ENCODE assay signal across 1 fruit fly cellular context in genomic region chr2L:17921527-17921926, dm6.
TF ChIP-seq lines count a peak whose summit lies in the region.

No protein-coding gene starts in this region.

TF ChIP-seq in whole organism, embryonic, 481 proteins besides CTCF, POLR2A, EP300 and RAD21 (continued from another document and continues in another):
- peak; percentile 14 for TF ChIP-seq Oli (tag; optimal IDR thresholded peaks at IDR 0.05; lab: Kevin White, UChicago)
- TF ChIP-seq Taf1 (GFP tag; IDR thresholded peaks at IDR 0.05; lab: Robert Waterston, UW) = no peak
- no peak for TF ChIP-seq CG2129 (GFP tag; IDR thresholded peaks at IDR 0.05; lab: Robert Waterston, UW; ENCODE audit: partially characterized antibody)
- TF ChIP-seq Camta (GFP tag; optimal IDR thresholded peaks at IDR 0.05; lab: Kevin White, UChicago) = no peak
- no peak for TF ChIP-seq slp2 (GFP tag; optimal IDR thresholded peaks at IDR 0.05; lab: Kevin White, UChicago)
- no peak for TF ChIP-seq CG13624 (GFP tag; optimal IDR thresholded peaks at IDR 0.05; lab: Kevin White, UChicago)
- TF ChIP-seq ind (GFP tag; optimal IDR thresholded peaks at IDR 0.05; lab: Kevin White, UChicago) = peak; percentile 31
- TF ChIP-seq Dbx (GFP tag; IDR thresholded peaks at IDR 0.05; lab: Robert Waterston, UW) = no peak
- no peak for TF ChIP-seq sqz (GFP tag; optimal IDR thresholded peaks at IDR 0.05; lab: Kevin White, UChicago)
- no peak for TF ChIP-seq bigmax (GFP tag; optimal IDR thresholded peaks at IDR 0.05; lab: Kevin White, UChicago)
- no peak for TF ChIP-seq NFAT (GFP tag; IDR thresholded peaks at IDR 0.05; lab: Robert Waterston, UW)
- TF ChIP-seq CG31388 (GFP tag; optimal IDR thresholded peaks at IDR 0.05; lab: Kevin White, UChicago) = no peak
- no peak for TF ChIP-seq corto (GFP tag; optimal IDR thresholded peaks at IDR 0.05; lab: Kevin White, UChicago)
- TF ChIP-seq Dll (GFP tag; IDR thresholded peaks at IDR 0.05; lab: Robert Waterston, UW; ENCODE audit: partially characterized antibody) = no peak
- no peak for TF ChIP-seq CG14860 (GFP tag; IDR thresholded peaks at IDR 0.05; lab: Robert Waterston, UW; ENCODE audit: partially characterized antibody)
- TF ChIP-seq mam (GFP tag; optimal IDR thresholded peaks at IDR 0.05; lab: Kevin White, UChicago) = no peak
- no peak for TF ChIP-seq NC2β (GFP tag; optimal IDR thresholded peaks at IDR 0.05; lab: Kevin White, UChicago)
- TF ChIP-seq CG11085 (GFP tag; IDR thresholded peaks at IDR 0.05; lab: Robert Waterston, UW) = no peak
- TF ChIP-seq Tbp (GFP tag; optimal IDR thresholded peaks at IDR 0.05; lab: Kevin White, UChicago) = no peak
- TF ChIP-seq Blimp-1 (GFP tag; optimal IDR thresholded peaks at IDR 0.05; lab: Kevin White, UChicago) = no peak
- TF ChIP-seq MESR4 (GFP tag; optimal IDR thresholded peaks at IDR 0.05; lab: Kevin White, UChicago) = no peak
- no peak for TF ChIP-seq ham (GFP tag; IDR thresholded peaks at IDR 0.05; lab: Robert Waterston, UW)
- no peak for TF ChIP-seq fd3F (GFP tag; optimal IDR thresholded peaks at IDR 0.05; lab: Kevin White, UChicago)
- no peak for TF ChIP-seq CG17802 (tag; optimal IDR thresholded peaks at IDR 0.05; lab: Kevin White, UChicago)
- TF ChIP-seq CG1529 (GFP tag; optimal IDR thresholded peaks at IDR 0.05; lab: Kevin White, UChicago) = no peak
- no peak for TF ChIP-seq CG10462 (GFP tag; optimal IDR thresholded peaks at IDR 0.05; lab: Kevin White, UChicago)
- no peak for TF ChIP-seq CG8281 (tag; optimal IDR thresholded peaks at IDR 0.05; lab: Kevin White, UChicago)
- TF ChIP-seq kah (GFP tag; optimal IDR thresholded peaks at IDR 0.05; lab: Kevin White, UChicago) = no peak
- no peak for TF ChIP-seq CG7357 (GFP tag; IDR thresholded peaks at IDR 0.05; lab: Robert Waterston, UW)
- TF ChIP-seq nom (GFP tag; optimal IDR thresholded peaks at IDR 0.05; lab: Kevin White, UChicago) = no peak
- TF ChIP-seq dpn (GFP tag; optimal IDR thresholded peaks at IDR 0.05; lab: Kevin White, UChicago) = no peak
- TF ChIP-seq CG13296 (GFP tag; optimal IDR thresholded peaks at IDR 0.05; lab: Kevin White, UChicago) = no peak
- TF ChIP-seq Ets65A (GFP tag; lab: Kevin White, UChicago) = peak; percentile 21
- no peak for TF ChIP-seq tna (GFP tag; IDR thresholded peaks at IDR 0.05; lab: Robert Waterston, UW; ENCODE audit: partially characterized antibody)
- no peak for TF ChIP-seq CG34422 (GFP tag; IDR thresholded peaks at IDR 0.05; lab: Robert Waterston, UW)
- peak; percentile 33 for TF ChIP-seq Hmr (GFP tag; optimal IDR thresholded peaks at IDR 0.05; lab: Kevin White, UChicago)
- no peak for TF ChIP-seq dati (GFP tag; IDR thresholded peaks at IDR 0.05; lab: Robert Waterston, UW)
- no peak for TF ChIP-seq fd102C (GFP tag; optimal IDR thresholded peaks at IDR 0.05; lab: Kevin White, UChicago)
- no peak for TF ChIP-seq CG10431 (GFP tag; optimal IDR thresholded peaks at IDR 0.05; lab: Kevin White, UChicago)
- no peak for TF ChIP-seq CG33557 (GFP tag; optimal IDR thresholded peaks at IDR 0.05; lab: Kevin White, UChicago)
- no peak for TF ChIP-seq Rfx (GFP tag; IDR thresholded peaks at IDR 0.05; lab: Robert Waterston, UW)
- no peak for TF ChIP-seq sr (GFP tag; IDR thresholded peaks at IDR 0.05; lab: Robert Waterston, UW)
- TF ChIP-seq CG3726 (GFP tag; IDR thresholded peaks at IDR 0.05; lab: Robert Waterston, UW) = no peak
- no peak for TF ChIP-seq NfI (GFP tag; optimal IDR thresholded peaks at IDR 0.05; lab: Kevin White, UChicago)
- TF ChIP-seq dmrt11E (tag; optimal IDR thresholded peaks at IDR 0.05; lab: Kevin White, UChicago) = no peak
- no peak for TF ChIP-seq sob (GFP tag; IDR thresholded peaks at IDR 0.05; lab: Robert Waterston, UW)
- no peak for TF ChIP-seq da (GFP tag; optimal IDR thresholded peaks at IDR 0.05; lab: Kevin White, UChicago)
- no peak for TF ChIP-seq hkb (optimal IDR thresholded peaks at IDR 0.05; lab: Kevin White, UChicago)
- TF ChIP-seq hkb (GFP tag; IDR thresholded peaks at IDR 0.05; lab: Robert Waterston, UW) = no peak
- no peak for TF ChIP-seq Side (GFP tag; optimal IDR thresholded peaks at IDR 0.05; lab: Kevin White, UChicago)
- no peak for TF ChIP-seq dm (GFP tag; optimal IDR thresholded peaks at IDR 0.05; lab: Kevin White, UChicago)
- TF ChIP-seq Kr (GFP tag; optimal IDR thresholded peaks at IDR 0.05; lab: Kevin White, UChicago) = no peak
- no peak for TF ChIP-seq CG15011 (GFP tag; optimal IDR thresholded peaks at IDR 0.05; lab: Kevin White, UChicago)
- no peak for TF ChIP-seq inv (GFP tag; IDR thresholded peaks at IDR 0.05; lab: Robert Waterston, UW; ENCODE audit: partially characterized antibody)
- TF ChIP-seq Gug (GFP tag; IDR thresholded peaks at IDR 0.05; lab: Robert Waterston, UW) = no peak
- TF ChIP-seq lilli (GFP tag; optimal IDR thresholded peaks at IDR 0.05; lab: Kevin White, UChicago) = no peak
- no peak for TF ChIP-seq wdn (GFP tag; IDR thresholded peaks at IDR 0.05; lab: Robert Waterston, UW)
- TF ChIP-seq jumu (GFP tag; optimal IDR thresholded peaks at IDR 0.05; lab: Kevin White, UChicago) = no peak
- TF ChIP-seq CG9876 (GFP tag; optimal IDR thresholded peaks at IDR 0.05; lab: Kevin White, UChicago) = no peak
- peak; percentile 20 for TF ChIP-seq PHDP (tag; optimal IDR thresholded peaks at IDR 0.05; lab: Kevin White, UChicago)
- TF ChIP-seq gsb-n (tag; optimal IDR thresholded peaks at IDR 0.05; lab: Kevin White, UChicago) = no peak
- no peak for TF ChIP-seq CG7745 (tag; optimal IDR thresholded peaks at IDR 0.05; lab: Kevin White, UChicago)
- no peak for TF ChIP-seq otp (GFP tag; IDR thresholded peaks at IDR 0.05; lab: Robert Waterston, UW)
- no peak for TF ChIP-seq CG12071 (GFP tag; optimal IDR thresholded peaks at IDR 0.05; lab: Kevin White, UChicago)
- peak; percentile 37; the same call in 1 of the 2 replicates for TF ChIP-seq onecut (GFP tag; IDR thresholded peaks at IDR 0.05; lab: Robert Waterston, UW)
- TF ChIP-seq ewg (GFP tag; optimal IDR thresholded peaks at IDR 0.05; lab: Kevin White, UChicago) = no peak
- no peak for TF ChIP-seq Atf-2 (GFP tag; optimal IDR thresholded peaks at IDR 0.05; lab: Kevin White, UChicago)
- TF ChIP-seq hb (GFP tag; IDR thresholded peaks at IDR 0.05; lab: Robert Waterston, UW; ENCODE audit: partially characterized antibody) = no peak
- no peak for TF ChIP-seq CG30020 (tag; optimal IDR thresholded peaks at IDR 0.05; lab: Kevin White, UChicago)
- no peak for TF ChIP-seq Oaz (GFP tag; IDR thresholded peaks at IDR 0.05; lab: Robert Waterston, UW)
- TF ChIP-seq gsb (GFP tag; IDR thresholded peaks at IDR 0.05; lab: Robert Waterston, UW) = no peak
- peak; percentile 26; the same call in 1 of the 2 replicates for TF ChIP-seq ranshi (GFP tag; IDR thresholded peaks at IDR 0.05; lab: Robert Waterston, UW)
- no peak for TF ChIP-seq CG8388 (GFP tag; optimal IDR thresholded peaks at IDR 0.05; lab: Kevin White, UChicago)
- TF ChIP-seq pb (GFP tag; optimal IDR thresholded peaks at IDR 0.05; lab: Kevin White, UChicago) = no peak
- peak; percentile 12 for TF ChIP-seq CG9817 (tag; optimal IDR thresholded peaks at IDR 0.05; lab: Kevin White, UChicago)
- TF ChIP-seq tgo (GFP tag; IDR thresholded peaks at IDR 0.05; lab: Robert Waterston, UW) = no peak
- no peak for TF ChIP-seq bowl (GFP tag; IDR thresholded peaks at IDR 0.05; lab: Robert Waterston, UW)
- no peak for TF ChIP-seq CG13894 (tag; optimal IDR thresholded peaks at IDR 0.05; lab: Kevin White, UChicago)
- TF ChIP-seq CG8290 (GFP tag; optimal IDR thresholded peaks at IDR 0.05; lab: Kevin White, UChicago) = no peak
- no peak for TF ChIP-seq CG8290 (tag; optimal IDR thresholded peaks at IDR 0.05; lab: Kevin White, UChicago)
- TF ChIP-seq CG7271 (tag; optimal IDR thresholded peaks at IDR 0.05; lab: Kevin White, UChicago) = no peak
- peak; percentile 34 for TF ChIP-seq CG13424 (tag; optimal IDR thresholded peaks at IDR 0.05; lab: Kevin White, UChicago)
- TF ChIP-seq CG15269 (tag; optimal IDR thresholded peaks at IDR 0.05; lab: Kevin White, UChicago) = peak; percentile 14
- TF ChIP-seq pum (GFP tag; optimal IDR thresholded peaks at IDR 0.05; lab: Kevin White, UChicago) = no peak
- 0 out of 3 replicates have a peak, but pooled peaks have one; percentile 8 for TF ChIP-seq CG14050 (GFP tag; IDR thresholded peaks at IDR 0.05; lab: Robert Waterston, UW)
- no peak for TF ChIP-seq lov (optimal IDR thresholded peaks at IDR 0.05; lab: Kevin White, UChicago)
- TF ChIP-seq lov (GFP tag; IDR thresholded peaks at IDR 0.05; lab: Robert Waterston, UW) = no peak
- TF ChIP-seq CG11696 (GFP tag; IDR thresholded peaks at IDR 0.05; lab: Robert Waterston, UW) = no peak
- no peak for TF ChIP-seq ab (GFP tag; optimal IDR thresholded peaks at IDR 0.05; lab: Kevin White, UChicago)
- no peak for TF ChIP-seq CG8478 (optimal IDR thresholded peaks at IDR 0.05; lab: Kevin White, UChicago)
- peak; percentile 51 for TF ChIP-seq dmrt99B (tag; optimal IDR thresholded peaks at IDR 0.05; lab: Kevin White, UChicago)
- TF ChIP-seq ro (GFP tag; IDR thresholded peaks at IDR 0.05; lab: Robert Waterston, UW) = no peak
- TF ChIP-seq HmgZ (tag; optimal IDR thresholded peaks at IDR 0.05; lab: Kevin White, UChicago) = no peak
- TF ChIP-seq CG13287 (GFP tag; IDR thresholded peaks at IDR 0.05; lab: Robert Waterston, UW; ENCODE audit: partially characterized antibody) = no peak
- TF ChIP-seq Stat92E (GFP tag; optimal IDR thresholded peaks at IDR 0.05; lab: Kevin White, UChicago) = no peak
- no peak for TF ChIP-seq CG8765 (GFP tag; IDR thresholded peaks at IDR 0.05; lab: Robert Waterston, UW)
- TF ChIP-seq CoRest (tag; optimal IDR thresholded peaks at IDR 0.05; lab: Kevin White, UChicago) = peak; percentile 2
- TF ChIP-seq CG1024 (GFP tag; IDR thresholded peaks at IDR 0.05; lab: Robert Waterston, UW) = no peak
- TF ChIP-seq CG7556 (GFP tag; optimal IDR thresholded peaks at IDR 0.05; lab: Kevin White, UChicago) = peak; percentile 32
- no peak for TF ChIP-seq dysf (GFP tag; IDR thresholded peaks at IDR 0.05; lab: Robert Waterston, UW)
- TF ChIP-seq CG1792 (GFP tag; optimal IDR thresholded peaks at IDR 0.05; lab: Kevin White, UChicago) = no peak
- TF ChIP-seq Adf1 (GFP tag; IDR thresholded peaks at IDR 0.05; lab: Robert Waterston, UW) = no peak
- no peak for TF ChIP-seq Usf (GFP tag; optimal IDR thresholded peaks at IDR 0.05; lab: Kevin White, UChicago)
- TF ChIP-seq Lim3 (GFP tag; IDR thresholded peaks at IDR 0.05; lab: Robert Waterston, UW) = no peak
- no peak for TF ChIP-seq mld (GFP tag; IDR thresholded peaks at IDR 0.05; lab: Robert Waterston, UW; ENCODE audit: partially characterized antibody)
- TF ChIP-seq ken (GFP tag; IDR thresholded peaks at IDR 0.05; lab: Robert Waterston, UW) = no peak
- TF ChIP-seq CG15514 (GFP tag; optimal IDR thresholded peaks at IDR 0.05; lab: Kevin White, UChicago) = no peak
- peak; percentile 17 for TF ChIP-seq cwo (GFP tag; optimal IDR thresholded peaks at IDR 0.05; lab: Kevin White, UChicago)
- TF ChIP-seq Jarid2 (GFP tag; optimal IDR thresholded peaks at IDR 0.05; lab: Kevin White, UChicago) = no peak
- TF ChIP-seq tx (GFP tag; optimal IDR thresholded peaks at IDR 0.05; lab: Kevin White, UChicago) = no peak
- TF ChIP-seq phol (tag; optimal IDR thresholded peaks at IDR 0.05; lab: Kevin White, UChicago) = no peak
- TF ChIP-seq ase (GFP tag; IDR thresholded peaks at IDR 0.05; lab: Robert Waterston, UW) = no peak
- TF ChIP-seq Eip74EF (GFP tag; optimal IDR thresholded peaks at IDR 0.05; lab: Kevin White, UChicago) = no peak
- TF ChIP-seq Dip3 (GFP tag; optimal IDR thresholded peaks at IDR 0.05; lab: Kevin White, UChicago) = no peak
- TF ChIP-seq CG13775 (GFP tag; optimal IDR thresholded peaks at IDR 0.05; lab: Kevin White, UChicago) = no peak
- no peak for TF ChIP-seq D19A (tag; optimal IDR thresholded peaks at IDR 0.05; lab: Kevin White, UChicago)
- no peak for TF ChIP-seq H15 (GFP tag; IDR thresholded peaks at IDR 0.05; lab: Robert Waterston, UW)
- TF ChIP-seq Fer1 (GFP tag; optimal IDR thresholded peaks at IDR 0.05; lab: Kevin White, UChicago) = no peak
- TF ChIP-seq toy (GFP tag; IDR thresholded peaks at IDR 0.05; lab: Robert Waterston, UW) = no peak
- no peak for TF ChIP-seq insv (GFP tag; optimal IDR thresholded peaks at IDR 0.05; lab: Kevin White, UChicago)
- TF ChIP-seq mirr (GFP tag; optimal IDR thresholded peaks at IDR 0.05; lab: Kevin White, UChicago) = no peak
- no peak for TF ChIP-seq CG6654 (GFP tag; optimal IDR thresholded peaks at IDR 0.05; lab: Kevin White, UChicago)
- TF ChIP-seq fd96Cb (tag; optimal IDR thresholded peaks at IDR 0.05; lab: Kevin White, UChicago) = peak; percentile 30
- no peak for TF ChIP-seq pnt (GFP tag; optimal IDR thresholded peaks at IDR 0.05; lab: Kevin White, UChicago)
- no peak for TF ChIP-seq Deaf1 (tag; optimal IDR thresholded peaks at IDR 0.05; lab: Kevin White, UChicago)
- no peak for TF ChIP-seq fd64A (GFP tag; optimal IDR thresholded peaks at IDR 0.05; lab: Kevin White, UChicago)
- TF ChIP-seq Xrp1 (GFP tag; IDR thresholded peaks at IDR 0.05; lab: Robert Waterston, UW) = no peak
- no peak for TF ChIP-seq HLH54F (GFP tag; optimal IDR thresholded peaks at IDR 0.05; lab: Kevin White, UChicago)
- TF ChIP-seq CG10366 (GFP tag; IDR thresholded peaks at IDR 0.05; lab: Robert Waterston, UW) = no peak
- no peak for TF ChIP-seq YL-1 (GFP tag; optimal IDR thresholded peaks at IDR 0.05; lab: Kevin White, UChicago)
- TF ChIP-seq CG1602 (GFP tag; optimal IDR thresholded peaks at IDR 0.05; lab: Kevin White, UChicago) = no peak
- no peak for TF ChIP-seq ato (GFP tag; IDR thresholded peaks at IDR 0.05; lab: Robert Waterston, UW; ENCODE audit: partially characterized antibody)
- TF ChIP-seq cg (GFP tag; optimal IDR thresholded peaks at IDR 0.05; lab: Kevin White, UChicago) = no peak
- no peak for TF ChIP-seq chinmo (GFP tag; IDR thresholded peaks at IDR 0.05; lab: Robert Waterston, UW; ENCODE audit: partially characterized antibody)
- TF ChIP-seq CG3281 (GFP tag; optimal IDR thresholded peaks at IDR 0.05; lab: Kevin White, UChicago) = peak; percentile 10
- no peak for TF ChIP-seq CG17612 (GFP tag; IDR thresholded peaks at IDR 0.05; lab: Robert Waterston, UW)
- no peak for TF ChIP-seq Nf-YA (GFP tag; IDR thresholded peaks at IDR 0.05; lab: Robert Waterston, UW)
- TF ChIP-seq CG9727 (GFP tag; optimal IDR thresholded peaks at IDR 0.05; lab: Kevin White, UChicago) = no peak
- TF ChIP-seq NC2α (GFP tag; optimal IDR thresholded peaks at IDR 0.05; lab: Kevin White, UChicago) = no peak
- TF ChIP-seq sim (GFP tag; IDR thresholded peaks at IDR 0.05; lab: Robert Waterston, UW) = no peak
- TF ChIP-seq CG9437 (GFP tag; optimal IDR thresholded peaks at IDR 0.05; lab: Kevin White, UChicago) = no peak
